Fruit fly (Drosophila melanogaster) whole organism, adult: ENCODE measurements around the gene Claspin.

Experiments used
- CG12768 ChIP-seq: fragments of 200-800 bp; sonication (Bioruptor generic); optimal IDR thresholded peaks from 2 replicates; lab custom pipeline; 2017; ENCODE audit warnings: missing biosample characterization, missing genetic modification characterization, mild to moderate bottlenecking, moderate library complexity, missing genetic modification reagents
- CG14711 ChIP-seq: fragments of 200-800 bp; sonication (Bioruptor generic); optimal IDR thresholded peaks from 2 replicates; lab custom pipeline; 2018; ENCODE audit warnings: missing biosample characterization, mild to moderate bottlenecking, missing genetic modification characterization, moderate library complexity
- CG33017 ChIP-seq: fragments of 200-800 bp; sonication (Bioruptor generic); optimal IDR thresholded peaks from 2 replicates; lab custom pipeline; 2018; ENCODE audit warnings: missing biosample characterization, mild to moderate bottlenecking, missing genetic modification characterization, moderate library complexity
- CG5204 ChIP-seq: fragments of 200-800 bp; sonication (Bioruptor generic); optimal IDR thresholded peaks from 2 replicates; lab custom pipeline; 2016; ENCODE audit warnings: missing biosample characterization, missing genetic modification characterization
- CG7101 ChIP-seq: fragments of 200-800 bp; sonication (Bioruptor generic); optimal IDR thresholded peaks from 2 replicates; lab custom pipeline; 2018; ENCODE audit warnings: missing biosample characterization, mild to moderate bottlenecking, missing genetic modification characterization, moderate library complexity
- Clk ChIP-seq: fragments of 200-800 bp; sonication (Bioruptor generic); optimal IDR thresholded peaks from 2 replicates; lab custom pipeline; 2017; ENCODE audit warnings: missing biosample characterization, missing genetic modification characterization
- Crg-1 ChIP-seq: fragments of 200-800 bp; sonication (Bioruptor generic); optimal IDR thresholded peaks from 2 replicates; lab custom pipeline; 2016; ENCODE audit warnings: missing biosample characterization, missing genetic modification characterization
- bab1 ChIP-seq: fragments of 200-800 bp; sonication (Bioruptor generic); optimal IDR thresholded peaks from 3 replicates; lab custom pipeline; 2019; ENCODE audit warnings: missing biosample characterization, mild to moderate bottlenecking, missing genetic modification characterization, moderate library complexity
- cic ChIP-seq: fragments of 200-800 bp; sonication (Bioruptor generic); optimal IDR thresholded peaks from 2 replicates; lab custom pipeline; 2017; ENCODE audit warnings: missing biosample characterization, mild to moderate bottlenecking, missing genetic modification characterization, moderate library complexity

dm6 chr3L:4307691-4308383, 5.4 kb upstream of the Claspin start, which contains the start of gene dyl:
- TF ChIP-seq CG14711 (tag; lab: Kevin White, UChicago) (no peak), Crg-1 (no peak), CG12768 (GFP tag; lab: Kevin White, UChicago) (no peak), Clk (GFP tag; lab: Kevin White, UChicago) (no peak), cic (GFP tag; lab: Kevin White, UChicago) (no peak), bab1 (GFP tag; lab: Kevin White, UChicago) (no peak), CG5204 (no peak), CG7101 (no peak), CG33017 (tag; lab: Kevin White, UChicago) (no peak)
